Worm (Caenorhabditis elegans) whole organism, L4 larva: ENCODE results near the gene mmaa-1.

Source experiments
- Y5F2A.4 ChIP-seq: fragments of 200-800 bp; sonication (Bioruptor generic); optimal IDR thresholded peaks from 2 replicates; lab custom pipeline; 2018; ENCODE audit warnings: mild to moderate bottlenecking, missing genetic modification characterization, missing compliant biosample characterization
- ZK546.5 ChIP-seq, 2 experiments: sonication (generic microtip); optimal IDR thresholded peaks; 2 replicates each; lab custom pipeline; 2017; ENCODE audit warnings: missing biosample characterization in 2 of 2, missing genetic modification characterization in 2 of 2
- ceh-20 ChIP-seq: fragments of 200-800 bp; sonication (Bioruptor generic); IDR thresholded peaks from 2 replicates; pipeline ENCODE4 v1.3.6; 2022; ENCODE audit warnings: missing genetic modification reagents, missing genetic modification characterization, missing compliant biosample characterization
- ceh-28 ChIP-seq: fragments of 150-350 bp; optimal IDR thresholded peaks from 2 replicates; lab custom pipeline; 2014; ENCODE audit warnings: missing biosample characterization, missing genetic modification reagents, missing genetic modification characterization
- ceh-32 ChIP-seq: sonication (generic microtip); optimal IDR thresholded peaks from 2 replicates; lab custom pipeline; 2016; ENCODE audit warnings: mild to moderate bottlenecking, missing genetic modification characterization, missing compliant biosample characterization; ENCODE audit not compliant: poor library complexity
- ceh-44 ChIP-seq: fragments of 200-800 bp; sonication (Bioruptor generic); IDR thresholded peaks from 2 replicates; pipeline ENCODE4 v1.3.6; 2022; ENCODE audit warnings: missing genetic modification reagents, missing genetic modification characterization, missing compliant biosample characterization
- ceh-82 ChIP-seq: sonication (generic microtip); optimal IDR thresholded peaks from 2 replicates; lab custom pipeline; 2017; ENCODE audit warnings: missing biosample characterization, missing genetic modification characterization
- ces-1 ChIP-seq: fragments of 150-350 bp; sonication (generic microtip); optimal IDR thresholded peaks from 4 replicates; lab custom pipeline; 2014; ENCODE audit warnings: missing biosample characterization, missing genetic modification reagents, missing genetic modification characterization
- cey-2 ChIP-seq: sonication (generic microtip); optimal IDR thresholded peaks from 3 replicates; lab custom pipeline; 2017; ENCODE audit warnings: missing genetic modification characterization, mild to moderate bottlenecking, missing compliant biosample characterization, antibody characterized with exemption, borderline replicate concordance; ENCODE audit not compliant: insufficient read depth
- ctbp-1 ChIP-seq: fragments of 200-800 bp; sonication (Bioruptor generic); IDR thresholded peaks from 2 replicates; pipeline ENCODE4 v1.3.6; 2022; ENCODE audit warnings: missing genetic modification reagents, missing genetic modification characterization, missing compliant biosample characterization
- daf-16 ChIP-seq, 3 experiments: sonication (generic microtip); optimal IDR thresholded peaks; 2 replicates each; lab custom pipeline; 2016 to 2017; ENCODE audit warnings: missing genetic modification characterization in 3 of 3, missing genetic modification reagents in 3 of 3, mild to moderate bottlenecking in 2 of 3, missing compliant biosample characterization in 2 of 3, missing biosample characterization in 1 of 3, moderate library complexity in 1 of 3
- daf-19 ChIP-seq: fragments of 200-800 bp; sonication (Bioruptor generic); conservative IDR thresholded peaks from 2 replicates; pipeline ENCODE4 v1.3.6; 2022; ENCODE audit warnings: missing genetic modification characterization, missing compliant biosample characterization
- duxl-1 ChIP-seq: sonication (generic microtip); optimal IDR thresholded peaks from 2 replicates; lab custom pipeline; 2016; ENCODE audit warnings: mild to moderate bottlenecking, missing genetic modification characterization, moderate library complexity, missing compliant biosample characterization; ENCODE audit not compliant: poor library complexity
- hmg-1.1 ChIP-seq: fragments of 200-800 bp; sonication (Bioruptor generic); IDR thresholded peaks from 2 replicates; pipeline ENCODE4 v1.3.6; 2022; ENCODE audit warnings: missing genetic modification reagents, missing genetic modification characterization, missing compliant biosample characterization
- jun-1 ChIP-seq: fragments of 150-350 bp; optimal IDR thresholded peaks from 2 replicates; lab custom pipeline; 2014; ENCODE audit warnings: missing biosample characterization, missing genetic modification reagents, missing genetic modification characterization
- lin-15B ChIP-seq: fragments of 150-350 bp; sonication (generic microtip); optimal IDR thresholded peaks from 3 replicates; lab custom pipeline; 2014; ENCODE audit warnings: missing biosample characterization, missing genetic modification characterization
- lin-38 ChIP-seq: fragments of 200-800 bp; sonication (Bioruptor generic); IDR thresholded peaks from 2 replicates; pipeline ENCODE4 v1.3.6; 2022; ENCODE audit warnings: missing genetic modification reagents, missing genetic modification characterization, missing compliant biosample characterization
- lin-39 ChIP-seq: fragments of 150-350 bp; optimal IDR thresholded peaks from 2 replicates; lab custom pipeline; 2014; ENCODE audit warnings: missing biosample characterization, missing genetic modification reagents, missing genetic modification characterization
- lsy-2 ChIP-seq, 2 experiments: fragments of 150-350 bp in 1 of 2; sonication (generic microtip) in 1 of 2; optimal IDR thresholded peaks; 2 replicates each; lab custom pipeline; 2014 to 2017; ENCODE audit warnings: missing biosample characterization in 2 of 2, missing genetic modification characterization in 2 of 2
- mdt-29 ChIP-seq: fragments of 200-800 bp; sonication (Bioruptor generic); IDR thresholded peaks from 2 replicates; pipeline ENCODE4 v1.3.6; 2022; ENCODE audit warnings: missing genetic modification reagents, missing genetic modification characterization, missing compliant biosample characterization
- mep-1 ChIP-seq: fragments of 150-350 bp; sonication (generic microtip); optimal IDR thresholded peaks from 3 replicates; lab custom pipeline; 2014; ENCODE audit warnings: missing biosample characterization, missing genetic modification characterization
- nhr-10 ChIP-seq: fragments of 150-350 bp; optimal IDR thresholded peaks from 2 replicates; lab custom pipeline; 2014; ENCODE audit warnings: missing biosample characterization, missing genetic modification characterization
- nhr-11 ChIP-seq: fragments of 150-350 bp; optimal IDR thresholded peaks from 2 replicates; lab custom pipeline; 2014; ENCODE audit warnings: missing biosample characterization, missing genetic modification characterization
- nhr-28 ChIP-seq: fragments of 150-350 bp; optimal IDR thresholded peaks from 2 replicates; lab custom pipeline; 2014; ENCODE audit warnings: missing biosample characterization, missing genetic modification characterization
- nhr-41 ChIP-seq: fragments of 200-800 bp; sonication (Bioruptor generic); IDR thresholded peaks from 2 replicates; pipeline ENCODE4 v1.3.6; 2022; ENCODE audit warnings: missing genetic modification reagents, missing genetic modification characterization, missing compliant biosample characterization
- nhr-76 ChIP-seq: fragments of 150-350 bp; optimal IDR thresholded peaks from 2 replicates; lab custom pipeline; 2014; ENCODE audit warnings: missing biosample characterization, missing genetic modification characterization
- pha-4 ChIP-seq, 2 experiments: fragments of 150-350 bp in 1 of 2; fragments of 200-800 bp in 1 of 2; sonication (Bioruptor generic) in 1 of 2; IDR thresholded peaks in 1 of 2; optimal IDR thresholded peaks in 1 of 2; 2 replicates each; pipeline versions ENCODE4 v1.3.6 to Lab custom; 2014 to 2022; ENCODE audit warnings: missing genetic modification characterization in 2 of 2, missing genetic modification reagents in 2 of 2, missing biosample characterization in 1 of 2, missing compliant biosample characterization in 1 of 2
- php-3 ChIP-seq: fragments of 200-800 bp; sonication (Bioruptor generic); IDR thresholded peaks from 2 replicates; pipeline ENCODE4 v1.3.6; 2022; ENCODE audit warnings: missing genetic modification reagents, missing genetic modification characterization, missing compliant biosample characterization
- pqm-1 ChIP-seq: sonication (generic microtip); optimal IDR thresholded peaks from 2 replicates; lab custom pipeline; 2017; ENCODE audit warnings: missing biosample characterization, missing genetic modification characterization
- saeg-2 ChIP-seq: fragments of 200-800 bp; sonication (Bioruptor generic); IDR thresholded peaks from 2 replicates; pipeline ENCODE4 v1.3.6; 2022; ENCODE audit warnings: missing genetic modification reagents, missing genetic modification characterization, missing compliant biosample characterization
- snpc-4 ChIP-seq: fragments of 150-350 bp; optimal IDR thresholded peaks from 2 replicates; lab custom pipeline; 2014; ENCODE audit warnings: missing biosample characterization, missing genetic modification characterization
- tag-97 ChIP-seq: fragments of 200-800 bp; sonication (Bioruptor generic); IDR thresholded peaks from 2 replicates; pipeline ENCODE4 v1.3.6; 2022; ENCODE audit warnings: missing genetic modification characterization, missing compliant biosample characterization
- unc-130 ChIP-seq: sonication (generic microtip); optimal IDR thresholded peaks from 2 replicates; lab custom pipeline; 2016; ENCODE audit warnings: missing genetic modification reagents, missing genetic modification characterization, missing compliant biosample characterization
- unc-39 ChIP-seq: sonication (generic microtip); optimal IDR thresholded peaks from 2 replicates; lab custom pipeline; 2017; ENCODE audit warnings: missing biosample characterization, missing genetic modification characterization
- unc-62 ChIP-seq, 3 experiments: fragments of 150-350 bp in 1 of 3; sonication (generic microtip); optimal IDR thresholded peaks in 2 of 3; peaks in 1 of 3; 1 replicate in 1 of 3; 2 replicates in 2 of 3; lab custom pipeline; 2014 to 2017; ENCODE audit warnings: missing biosample characterization in 3 of 3, missing genetic modification characterization in 3 of 3, missing genetic modification reagents in 3 of 3, missing genotype in 1 of 3
- ztf-7 ChIP-seq: fragments of 150-350 bp; optimal IDR thresholded peaks from 2 replicates; lab custom pipeline; 2014; ENCODE audit warnings: missing biosample characterization, missing genetic modification characterization

mmaa-1 gene

DNA sequence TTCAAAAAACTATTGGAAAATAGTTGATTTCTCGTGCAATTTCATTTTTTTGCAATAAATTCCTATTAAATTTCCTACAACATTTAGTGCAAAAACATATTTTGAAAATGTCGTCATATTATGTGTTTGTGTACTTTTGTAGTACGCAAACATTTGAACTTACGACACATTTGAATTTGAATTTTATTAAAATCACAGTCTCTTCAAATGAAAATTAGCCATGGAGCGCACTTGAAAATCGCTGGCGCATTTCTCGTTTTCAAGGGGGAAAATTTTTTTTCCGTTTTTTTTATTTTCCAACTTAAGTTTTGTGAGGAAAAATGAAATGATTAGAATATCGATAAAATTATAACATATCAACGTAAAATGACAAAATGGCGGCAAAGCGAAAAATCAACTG is 46.6 kb upstream of the mmaa-1 start (continued):
- TF ChIP-seq ZK546.5 (tag; optimal IDR thresholded peaks at IDR 0.05; lab: Kevin White, UChicago) (no peak), nhr-41 (GFP tag; lab: Robert Waterston, UW) (no peak), ceh-82 (no peak)

DNA sequence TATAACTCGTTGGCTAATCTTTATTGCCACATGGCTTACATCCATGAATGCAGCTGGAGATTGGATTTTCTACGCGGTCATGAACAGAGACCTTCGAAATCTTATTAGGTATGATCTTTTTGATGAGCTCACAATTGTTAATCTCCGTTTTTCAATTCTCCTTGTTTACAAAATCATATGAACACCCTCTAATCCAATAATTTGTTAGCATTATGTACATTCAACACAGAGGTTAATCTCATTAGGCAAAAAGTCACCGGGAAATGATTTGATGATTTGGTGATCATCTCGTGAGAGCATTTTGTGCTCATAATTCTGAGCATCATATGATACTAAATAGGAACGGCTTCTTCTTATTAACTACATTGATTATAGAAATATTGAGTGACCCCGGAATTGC is 45.3 kb upstream of the mmaa-1 start:
- TF ChIP-seq ceh-28 (no peak), lin-15B (no peak), pha-4 (GFP tag; IDR thresholded peaks at IDR 0.05; lab: Robert Waterston, UW) (no peak), pha-4 (tag; optimal IDR thresholded peaks at IDR 0.05; lab: Kevin White, UChicago) (no peak), Y5F2A.4 (no peak), daf-19 (no peak), ceh-44 (GFP tag; lab: Robert Waterston, UW) (no peak), jun-1 (tag; lab: Kevin White, UChicago) (no peak), ces-1 (GFP tag; lab: Kevin White, UChicago) (no peak), duxl-1 (no peak), unc-39 (tag; lab: Kevin White, UChicago) (no peak)

ce11 chrII:7144307-7144706 is 43.3 kb upstream of the mmaa-1 start, which contains the start of gene npr-31:
npr-31 (plus strand) TSS chrII:7144607.
- TF ChIP-seq tag-97 (GFP tag; lab: Robert Waterston, UW) (no peak), php-3 (GFP tag; lab: Robert Waterston, UW) (no peak), lin-39 (no peak), nhr-76 (no peak), hmg-1.1 (GFP tag; lab: Robert Waterston, UW) (no peak), ceh-32 (tag; lab: Kevin White, UChicago) (no peak), ctbp-1 (GFP tag; lab: Robert Waterston, UW) (no peak), mep-1 (no peak), ceh-82 (no peak), snpc-4 (tag; lab: Kevin White, UChicago) (no peak), ztf-7 (tag; lab: Kevin White, UChicago) (no peak)

DNA sequence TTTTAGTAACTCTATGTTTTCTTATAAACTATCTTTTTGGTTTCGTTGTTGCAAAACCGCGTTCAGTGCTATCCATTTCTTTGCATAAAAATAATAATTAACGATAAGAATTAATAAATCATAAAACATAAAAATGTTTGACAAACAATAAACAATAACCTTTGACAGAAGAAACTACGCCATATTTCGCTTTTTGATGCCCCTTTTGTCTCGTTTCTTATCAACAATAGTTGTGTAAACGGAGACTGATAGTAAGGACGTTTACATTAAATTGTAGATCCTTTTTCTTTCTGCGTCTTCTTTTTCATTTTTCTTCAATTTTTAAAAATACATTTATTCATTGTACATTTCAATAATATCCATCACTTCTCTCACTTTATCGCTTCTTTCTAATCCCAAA is 38.1 kb upstream of the mmaa-1 start:
- peak; percentile 86 for TF ChIP-seq pqm-1 (tag; lab: Kevin White, UChicago)
- TF ChIP-seq php-3 (GFP tag; lab: Robert Waterston, UW), result peak; percentile 65
- TF ChIP-seq saeg-2, result no peak
- TF ChIP-seq nhr-11 (tag; lab: Kevin White, UChicago), result no peak
- TF ChIP-seq unc-62 (GFP tag; optimal IDR thresholded peaks at IDR 0.05 in 1 of 2; lab: Kevin White, UChicago), result peak in 1 of 2 experiments; percentile 53
- TF ChIP-seq unc-62 (tag; optimal IDR thresholded peaks at IDR 0.05; lab: Kevin White, UChicago), result no peak
- TF ChIP-seq nhr-28 (tag; lab: Kevin White, UChicago), result peak; percentile 60
- no peak for TF ChIP-seq daf-16 (GFP tag; optimal IDR thresholded peaks at IDR 0.05; lab: Kevin White, UChicago)
- peak; percentile 92 for TF ChIP-seq daf-16 (tag; optimal IDR thresholded peaks at IDR 0.05; lab: Kevin White, UChicago)
- TF ChIP-seq cey-2 (tag; lab: Kevin White, UChicago), result no peak
- no peak for TF ChIP-seq ceh-20

DNA sequence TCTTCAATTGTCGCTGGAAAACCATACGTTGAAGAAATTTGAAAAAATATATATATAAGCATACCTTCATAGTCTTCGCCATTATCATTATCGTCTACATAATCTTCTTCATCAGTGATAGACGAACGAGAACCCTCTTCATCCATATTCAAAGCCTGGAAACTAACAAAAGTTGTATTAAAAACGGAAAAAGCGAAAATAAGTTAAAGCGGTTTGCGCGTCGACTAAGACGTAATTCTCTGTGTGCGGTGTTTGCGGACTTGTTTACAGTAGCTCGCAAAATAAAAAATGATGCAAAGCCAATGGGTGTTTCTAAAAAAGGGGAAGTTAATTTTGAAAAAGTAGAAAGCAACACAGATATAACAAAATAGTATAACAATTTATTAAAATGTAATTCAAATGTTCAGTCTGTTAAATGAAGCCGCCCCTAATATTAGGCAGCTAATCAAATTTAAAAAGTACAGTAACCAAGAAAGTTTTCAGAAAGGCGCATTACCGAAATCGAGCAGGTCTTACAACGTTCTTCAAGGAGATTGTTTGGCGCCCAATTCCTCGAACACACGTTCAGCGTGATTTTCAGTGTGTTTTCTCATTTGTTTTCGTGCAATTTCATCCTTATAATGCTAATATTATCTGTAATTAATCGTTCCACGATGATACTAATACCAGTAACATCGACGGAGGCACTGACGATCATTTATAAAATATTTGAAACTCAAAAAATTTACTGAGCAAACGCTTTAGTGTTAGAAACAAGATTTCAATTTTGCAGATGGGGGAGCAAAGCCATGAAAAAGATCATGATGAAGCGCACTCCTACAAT is 31.1 kb upstream of the mmaa-1 start, which contains the start of the genes T07F8.4 and gld-3:
TSS of gene T07F8.4 (minus strand) at position 162 of the 823 bp plus-strand sequence.
TSS of gene gld-3 (plus strand) at position 773 of the 823 bp plus-strand sequence.
- peak; percentile 43 for TF ChIP-seq lin-38
- no peak for TF ChIP-seq nhr-10 (tag; lab: Kevin White, UChicago)
- peak in 1 of 2 experiments; percentile 96 for TF ChIP-seq lsy-2 (tag; optimal IDR thresholded peaks at IDR 0.05; lab: Kevin White, UChicago)
- TF ChIP-seq unc-130 (GFP tag; lab: Kevin White, UChicago), result peak; percentile 23
- no peak for TF ChIP-seq daf-16 (GFP tag; optimal IDR thresholded peaks at IDR 0.05; lab: Kevin White, UChicago)
- TF ChIP-seq daf-16 (tag; optimal IDR thresholded peaks at IDR 0.05; lab: Kevin White, UChicago), result peak; percentile 74
- peak in 1 of 2 experiments; percentile 55 for TF ChIP-seq unc-62 (GFP tag; optimal IDR thresholded peaks at IDR 0.05 in 1 of 2; lab: Kevin White, UChicago)
- no peak for TF ChIP-seq unc-62 (tag; optimal IDR thresholded peaks at IDR 0.05; lab: Kevin White, UChicago)
- no peak for TF ChIP-seq mdt-29 (GFP tag; lab: Robert Waterston, UW)
